Worm (Caenorhabditis elegans) whole organism, mixed stage, embryonic: Measurements from ENCODE around the gene srh-300.

ENCODE experiments used
- M03D4.4 ChIP-seq: sonication (generic microtip); optimal IDR thresholded peaks from 2 replicates; lab custom pipeline; 2017; ENCODE audit warnings: mild to moderate bottlenecking, missing genetic modification characterization, missing compliant biosample characterization
- bed-3 ChIP-seq: fragments of 200-800 bp; sonication (Bioruptor generic); optimal IDR thresholded peaks from 3 replicates; lab custom pipeline; 2018; ENCODE audit warnings: mild to moderate bottlenecking, missing genetic modification characterization, moderate library complexity, missing compliant biosample characterization
- blmp-1 ChIP-seq: fragments of 150-350 bp; optimal IDR thresholded peaks from 2 replicates; lab custom pipeline; 2014; ENCODE audit warnings: missing biosample characterization, missing genetic modification characterization
- ceh-39 ChIP-seq: fragments of 150-350 bp; optimal IDR thresholded peaks from 2 replicates; lab custom pipeline; 2014; ENCODE audit warnings: missing biosample characterization, missing genetic modification characterization
- ceh-43 ChIP-seq: fragments of 200-800 bp; sonication (Bioruptor generic); optimal IDR thresholded peaks from 2 replicates; lab custom pipeline; 2018; ENCODE audit warnings: mild to moderate bottlenecking, missing genetic modification characterization, moderate library complexity, missing compliant biosample characterization
- ceh-83 ChIP-seq: fragments of 200-800 bp; sonication (Bioruptor generic); optimal IDR thresholded peaks from 2 replicates; lab custom pipeline; 2018; ENCODE audit warnings: mild to moderate bottlenecking, missing genetic modification characterization, missing compliant biosample characterization
- ces-1 ChIP-seq: fragments of 150-350 bp; optimal IDR thresholded peaks from 2 replicates; lab custom pipeline; 2014; ENCODE audit warnings: missing biosample characterization, missing genetic modification reagents, missing genetic modification characterization
- cnd-1 ChIP-seq: fragments of 200-800 bp; sonication (Bioruptor generic); optimal IDR thresholded peaks from 2 replicates; lab custom pipeline; 2018; ENCODE audit warnings: mild to moderate bottlenecking, missing genetic modification characterization, missing compliant biosample characterization
- drap-1 ChIP-seq: fragments of 200-800 bp; sonication (Bioruptor generic); optimal IDR thresholded peaks from 3 replicates; lab custom pipeline; 2018; ENCODE audit warnings: mild to moderate bottlenecking, missing genetic modification characterization, missing compliant biosample characterization
- elt-1 ChIP-seq: sonication (generic microtip); optimal IDR thresholded peaks from 2 replicates; lab custom pipeline; 2017; ENCODE audit warnings: missing genetic modification characterization, mild to moderate bottlenecking, missing compliant biosample characterization, antibody characterized with exemption, moderate library complexity, borderline replicate concordance; ENCODE audit not compliant: insufficient read depth
- elt-3 ChIP-seq: fragments of 150-350 bp; optimal IDR thresholded peaks from 2 replicates; lab custom pipeline; 2014; ENCODE audit warnings: missing biosample characterization, missing genetic modification characterization
- flh-1 ChIP-seq: fragments of 200-800 bp; sonication (Bioruptor generic); optimal IDR thresholded peaks from 2 replicates; lab custom pipeline; 2018; ENCODE audit warnings: mild to moderate bottlenecking, missing genetic modification characterization, moderate library complexity, missing compliant biosample characterization
- ham-2 ChIP-seq: fragments of 200-800 bp; sonication (Bioruptor generic); optimal IDR thresholded peaks from 2 replicates; lab custom pipeline; 2018; ENCODE audit warnings: mild to moderate bottlenecking, missing genetic modification characterization, missing compliant biosample characterization
- hlh-1 ChIP-seq: fragments of 150-350 bp; optimal IDR thresholded peaks from 2 replicates; lab custom pipeline; 2014; ENCODE audit warnings: missing biosample characterization, missing genetic modification reagents, missing genetic modification characterization
- lin-13 ChIP-seq: fragments of 150-350 bp; optimal IDR thresholded peaks from 2 replicates; lab custom pipeline; 2014; ENCODE audit warnings: missing biosample characterization, missing genetic modification characterization
- lin-32 ChIP-seq: fragments of 200-800 bp; sonication (Bioruptor generic); optimal IDR thresholded peaks from 2 replicates; lab custom pipeline; 2018; ENCODE audit warnings: mild to moderate bottlenecking, missing genetic modification characterization, missing compliant biosample characterization
- lsy-2 ChIP-seq: fragments of 150-350 bp; optimal IDR thresholded peaks from 2 replicates; lab custom pipeline; 2014; ENCODE audit warnings: missing biosample characterization, missing genetic modification characterization
- mab-5 ChIP-seq: fragments of 150-350 bp; optimal IDR thresholded peaks from 2 replicates; lab custom pipeline; 2014; ENCODE audit warnings: missing biosample characterization, missing genetic modification characterization
- mep-1 ChIP-seq: fragments of 150-350 bp; optimal IDR thresholded peaks from 2 replicates; lab custom pipeline; 2017; ENCODE audit warnings: missing biosample characterization, missing genetic modification reagents, missing genetic modification characterization, inconsistent platforms
- mls-2 ChIP-seq: sonication (generic microtip); optimal IDR thresholded peaks from 2 replicates; lab custom pipeline; 2016; ENCODE audit warnings: mild to moderate bottlenecking, missing genetic modification characterization, moderate library complexity, missing compliant biosample characterization
- nhr-12 ChIP-seq: fragments of 150-350 bp; optimal IDR thresholded peaks from 2 replicates; lab custom pipeline; 2014; ENCODE audit warnings: missing biosample characterization, missing genetic modification characterization
- nhr-2 ChIP-seq: fragments of 150-350 bp; optimal IDR thresholded peaks from 2 replicates; lab custom pipeline; 2014; ENCODE audit warnings: missing biosample characterization, missing genetic modification characterization
- nhr-237 ChIP-seq: fragments of 150-350 bp; optimal IDR thresholded peaks from 2 replicates; lab custom pipeline; 2014; ENCODE audit warnings: missing biosample characterization, missing genetic modification characterization
- nhr-28 ChIP-seq: fragments of 150-350 bp; optimal IDR thresholded peaks from 2 replicates; lab custom pipeline; 2014; ENCODE audit warnings: missing biosample characterization, missing genetic modification characterization
- nhr-76 ChIP-seq: sonication (generic microtip); optimal IDR thresholded peaks from 2 replicates; lab custom pipeline; 2017; ENCODE audit warnings: missing biosample characterization, missing genetic modification characterization
- pha-4 ChIP-seq: fragments of 150-350 bp; optimal IDR thresholded peaks from 2 replicates; lab custom pipeline; 2018; ENCODE audit warnings: missing biosample characterization, missing genetic modification reagents, missing genetic modification characterization
- sem-2 ChIP-seq: fragments of 200-800 bp; sonication (Bioruptor generic); optimal IDR thresholded peaks from 2 replicates; lab custom pipeline; 2018; ENCODE audit warnings: mild to moderate bottlenecking, missing genetic modification characterization, missing compliant biosample characterization
- snpc-4 ChIP-seq: fragments of 150-350 bp; optimal IDR thresholded peaks from 2 replicates; lab custom pipeline; 2014; ENCODE audit warnings: missing biosample characterization, missing genetic modification characterization
- sptf-1 ChIP-seq: sonication (generic microtip); optimal IDR thresholded peaks from 2 replicates; lab custom pipeline; 2017; ENCODE audit warnings: mild to moderate bottlenecking, missing genetic modification characterization, moderate library complexity, missing compliant biosample characterization
- unc-120 ChIP-seq: sonication (generic microtip); optimal IDR thresholded peaks from 2 replicates; lab custom pipeline; 2017; ENCODE audit warnings: missing genetic modification characterization, missing compliant biosample characterization; ENCODE audit not compliant: poor library complexity, severe bottlenecking
- unc-39 ChIP-seq: fragments of 150-350 bp; optimal IDR thresholded peaks from 2 replicates; lab custom pipeline; 2014; ENCODE audit warnings: missing biosample characterization, missing genetic modification characterization
- unc-62 ChIP-seq: fragments of 150-350 bp; optimal IDR thresholded peaks from 2 replicates; lab custom pipeline; 2014; ENCODE audit warnings: missing biosample characterization, missing genetic modification reagents, missing genetic modification characterization
- zip-8 ChIP-seq: fragments of 150-350 bp; optimal IDR thresholded peaks from 2 replicates; lab custom pipeline; 2014; ENCODE audit warnings: missing biosample characterization, missing genetic modification characterization
- ztf-11 ChIP-seq: fragments of 150-350 bp; optimal IDR thresholded peaks from 2 replicates; lab custom pipeline; 2014; ENCODE audit warnings: missing biosample characterization, missing genetic modification characterization

srh-300 gene

DNA sequence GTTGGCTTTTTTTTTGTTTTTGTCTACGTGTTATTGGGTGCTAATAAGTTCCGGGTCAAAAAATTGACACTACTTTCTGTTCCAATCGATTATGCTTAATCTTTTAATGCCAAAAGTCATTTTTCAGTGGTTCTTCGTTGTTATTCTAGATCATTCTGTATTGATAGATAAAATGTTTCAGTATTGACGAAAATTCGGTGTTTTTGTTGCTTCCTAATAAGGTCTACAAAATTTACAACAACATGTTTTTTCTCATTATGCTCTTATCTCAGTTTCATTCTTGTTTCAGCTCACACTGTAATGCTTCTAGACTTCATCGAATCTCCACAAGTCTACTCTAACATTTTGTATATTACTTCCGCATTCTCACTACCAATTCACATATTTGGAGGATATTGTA, 9.4 kb downstream of the srh-300 start, which contains the start of gene srh-303:
Gene srh-303, plus strand, starts transcription at position 301 of the 400 bp plus-strand sequence.
- TF ChIP-seq snpc-4 (tag; lab: Kevin White, UChicago) (no peak), hlh-1 (no peak), sem-2 (GFP tag; lab: Kevin White, UChicago) (no peak), flh-1 (GFP tag; lab: Kevin White, UChicago) (no peak), drap-1 (no peak), nhr-76 (tag; lab: Kevin White, UChicago) (no peak), pha-4 (no peak), zip-8 (tag; lab: Kevin White, UChicago) (no peak), ces-1 (GFP tag; lab: Kevin White, UChicago) (no peak), lin-13 (no peak), ztf-11 (tag; lab: Kevin White, UChicago) (no peak), unc-62 (no peak), blmp-1 (tag; lab: Kevin White, UChicago) (no peak), unc-39 (tag; lab: Kevin White, UChicago) (no peak), mls-2 (no peak), lsy-2 (tag; lab: Kevin White, UChicago) (no peak), lin-32 (GFP tag; lab: Kevin White, UChicago) (no peak), cnd-1 (tag; lab: Kevin White, UChicago) (no peak), elt-3 (no peak)

DNA sequence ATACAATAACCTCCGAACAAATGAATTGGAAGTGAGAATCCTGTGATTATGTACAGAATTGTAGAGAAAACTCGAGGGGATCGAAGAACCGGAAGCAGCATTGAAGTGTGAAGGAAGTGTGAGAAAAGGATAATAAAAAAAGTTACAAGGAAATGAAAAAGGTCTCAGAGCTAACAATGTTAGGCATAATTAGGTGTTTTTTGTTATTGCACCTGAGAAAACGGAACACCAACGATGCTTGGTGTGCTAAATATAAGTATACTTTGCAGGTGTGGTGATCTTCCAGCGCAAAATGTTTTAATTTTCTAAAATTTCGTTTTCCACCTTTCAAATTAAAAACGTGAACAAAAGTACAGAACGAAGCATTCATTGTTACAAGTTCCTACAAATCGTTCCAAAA, 22.2 kb downstream of the srh-300 start, which contains the start of gene srh-286:
Gene srh-286, minus strand, starts transcription at position 101 of the 400 bp plus-strand sequence.
- TF ChIP-seq hlh-1, result no peak
- no peak for TF ChIP-seq zip-8 (tag; lab: Kevin White, UChicago)
- no peak for TF ChIP-seq pha-4
- TF ChIP-seq drap-1, result no peak
- TF ChIP-seq ceh-39, result no peak
- TF ChIP-seq lsy-2 (tag; lab: Kevin White, UChicago), result no peak
- TF ChIP-seq mls-2, result no peak
- TF ChIP-seq, all 35 proteins: peak for 0

DNA sequence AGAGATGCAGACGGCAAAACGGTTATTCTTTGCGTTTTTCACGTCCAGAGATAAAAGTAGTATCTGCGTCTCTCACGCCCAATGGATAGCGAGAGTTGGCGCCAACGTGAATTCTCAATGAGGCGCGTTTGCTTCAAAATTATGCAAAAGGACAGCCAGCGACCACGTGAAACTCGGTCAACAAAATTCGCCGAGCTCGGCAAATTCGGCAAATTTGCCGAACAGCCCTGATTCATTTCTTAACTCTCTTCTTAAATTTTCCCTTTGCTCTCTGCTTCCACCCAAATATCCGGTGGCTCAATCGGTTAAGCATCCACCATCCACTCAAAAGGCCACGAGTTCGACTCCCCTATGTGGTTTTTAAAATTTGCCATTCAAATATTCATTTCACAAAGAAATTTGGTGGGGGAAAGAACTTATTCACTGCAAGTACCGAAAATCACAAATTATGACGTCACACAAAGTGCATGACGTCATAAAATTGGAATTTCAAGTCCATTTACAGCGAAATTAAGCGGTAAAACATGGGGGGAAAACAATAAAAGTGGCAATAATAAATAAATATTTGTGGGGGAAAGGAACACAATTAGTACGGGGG, 23.6 kb downstream of the srh-300 start:
- peak; percentile 100 for TF ChIP-seq zip-8 (tag; lab: Kevin White, UChicago)
- no peak for TF ChIP-seq bed-3 (GFP tag; lab: Kevin White, UChicago)
- no peak for TF ChIP-seq sptf-1 (tag; lab: Kevin White, UChicago)

- no peak for TF ChIP-seq sem-2 (GFP tag; lab: Kevin White, UChicago)
- no peak for TF ChIP-seq ceh-83 (GFP tag; lab: Kevin White, UChicago)
- no peak for TF ChIP-seq nhr-2 (tag; lab: Kevin White, UChicago)
- no peak for TF ChIP-seq ceh-39
- no peak for TF ChIP-seq ztf-11 (tag; lab: Kevin White, UChicago)
- no peak for TF ChIP-seq nhr-12 (tag; lab: Kevin White, UChicago)
- no peak for TF ChIP-seq drap-1
- no peak for TF ChIP-seq unc-120 (tag; lab: Kevin White, UChicago)
- no peak for TF ChIP-seq zip-8 (tag; lab: Kevin White, UChicago)
- TF ChIP-seq flh-1 (GFP tag; lab: Kevin White, UChicago), result no peak
- TF ChIP-seq mep-1, result no peak
- TF ChIP-seq lin-32 (GFP tag; lab: Kevin White, UChicago), result no peak
- TF ChIP-seq lsy-2 (tag; lab: Kevin White, UChicago), result no peak
- no peak for TF ChIP-seq snpc-4 (tag; lab: Kevin White, UChicago)
- no peak for TF ChIP-seq unc-39 (tag; lab: Kevin White, UChicago)
- no peak for TF ChIP-seq blmp-1 (tag; lab: Kevin White, UChicago)
- TF ChIP-seq mls-2, result no peak
- no peak for TF ChIP-seq ceh-43 (GFP tag; lab: Kevin White, UChicago)
- no peak for TF ChIP-seq M03D4.4 (tag; lab: Kevin White, UChicago)
These were observed 34.0 kb downstream of the srh-300 start, which contains the start of gene tcc-1 for ce11 chrV:17855889-17856288. Gene tcc-1, minus strand, starts transcription at chrV:17855989.

DNA sequence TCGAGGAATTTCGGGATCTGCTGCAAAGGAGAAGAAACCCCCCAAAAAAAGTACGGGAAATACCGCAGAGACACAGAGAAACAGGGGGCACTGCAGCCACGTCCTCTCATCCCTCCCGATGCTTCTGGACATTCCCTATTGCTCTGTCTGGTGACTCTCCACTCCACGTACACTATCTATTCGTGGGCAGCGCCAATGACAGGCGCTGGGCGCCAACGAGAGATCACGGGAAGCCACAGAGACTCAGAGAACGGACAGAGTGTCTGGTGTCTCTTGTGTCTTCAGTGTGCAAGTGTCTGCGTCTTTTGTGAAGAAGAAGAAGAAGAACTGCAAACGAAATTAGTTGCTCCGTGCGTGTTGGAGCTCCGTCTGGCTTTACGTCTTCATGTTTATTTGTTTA, 36.0 kb downstream of the srh-300 start:
- TF ChIP-seq lsy-2 (tag; lab: Kevin White, UChicago), result peak; percentile 44
- TF ChIP-seq ztf-11 (tag; lab: Kevin White, UChicago), result no peak
- TF ChIP-seq M03D4.4 (tag; lab: Kevin White, UChicago), result no peak
- peak; percentile 98 for TF ChIP-seq ces-1 (GFP tag; lab: Kevin White, UChicago)
- no peak for TF ChIP-seq nhr-28 (tag; lab: Kevin White, UChicago)
- no peak for TF ChIP-seq nhr-76 (tag; lab: Kevin White, UChicago)
- peak; percentile 73 for TF ChIP-seq unc-62
- peak; percentile 74 for TF ChIP-seq nhr-237 (tag; lab: Kevin White, UChicago)
- no peak for TF ChIP-seq flh-1 (GFP tag; lab: Kevin White, UChicago)
- TF ChIP-seq elt-1 (tag; lab: Kevin White, UChicago), result no peak
- TF ChIP-seq nhr-2 (tag; lab: Kevin White, UChicago), result no peak
- TF ChIP-seq zip-8 (tag; lab: Kevin White, UChicago), result no peak
- TF ChIP-seq ceh-39, result no peak
- TF ChIP-seq ham-2 (GFP tag; lab: Kevin White, UChicago), result peak; percentile 42
- peak; percentile 86 for TF ChIP-seq unc-120 (tag; lab: Kevin White, UChicago)
- peak; percentile 78 for TF ChIP-seq drap-1
- peak; percentile 82 for TF ChIP-seq hlh-1
- peak; percentile 37 for TF ChIP-seq pha-4
- no peak for TF ChIP-seq blmp-1 (tag; lab: Kevin White, UChicago)
- TF ChIP-seq mab-5 (tag; lab: Kevin White, UChicago), result no peak
